ENCODE assay signal across 1 fruit fly cellular context in the genomic region with DNA sequence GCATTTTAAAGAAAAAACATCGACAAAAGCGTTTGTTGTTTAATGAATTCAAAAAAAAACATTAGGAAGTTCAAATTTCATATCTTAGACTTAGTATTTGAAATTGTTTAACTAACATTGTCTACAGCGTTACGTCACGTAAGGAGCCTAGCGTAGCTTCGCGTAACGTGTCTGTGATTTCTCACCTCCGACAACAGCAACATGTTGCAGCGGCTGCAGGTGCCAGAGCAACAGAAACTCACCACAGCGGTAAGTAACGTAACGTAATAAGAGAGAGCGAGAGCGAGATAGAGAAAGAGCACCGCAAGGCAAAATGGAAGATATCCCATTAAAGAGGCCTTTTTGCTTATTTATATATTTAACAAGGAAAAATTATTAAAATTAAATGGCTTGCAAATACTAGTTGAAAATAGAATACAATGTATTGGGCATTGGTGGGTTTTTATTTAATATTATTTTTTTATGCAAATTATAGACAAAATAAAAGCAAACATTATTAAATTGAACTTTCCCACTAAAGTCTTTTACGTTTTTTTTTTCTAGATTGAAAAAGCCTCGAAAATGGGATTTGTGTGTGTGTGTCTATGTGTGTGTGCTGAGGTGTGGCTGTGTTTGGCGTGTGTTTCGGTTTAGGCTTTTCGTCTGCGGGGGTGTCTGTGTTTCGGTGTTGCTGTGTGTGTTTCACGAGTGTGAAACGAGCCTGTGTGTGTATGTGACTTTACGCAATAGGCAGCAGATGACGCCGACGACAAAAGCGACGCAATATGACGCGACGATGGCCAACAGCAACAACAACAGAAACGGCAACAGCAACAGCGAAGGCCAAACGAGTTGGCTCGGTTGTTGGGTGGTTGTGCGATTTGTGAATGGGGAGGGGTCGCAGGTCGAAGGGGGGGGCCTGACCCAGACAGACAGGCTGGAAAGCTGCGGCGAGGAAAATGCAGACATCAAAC.
A peak's percentile ranks its signal among the peaks of the same experiment; 100 is the strongest.
TF ChIP-seq lines count a peak whose summit lies in the region.

No protein-coding gene starts in this region.

TF ChIP-seq in whole organism, embryonic, 481 proteins besides CTCF, POLR2A, EP300 and RAD21 (continued from another document):
- TF ChIP-seq scrt (GFP tag; optimal IDR thresholded peaks at IDR 0.05; lab: Kevin White, UChicago) (peak; percentile 58), CG11723 (GFP tag; optimal IDR thresholded peaks at IDR 0.05; lab: Kevin White, UChicago) (no peak), slou (GFP tag; optimal IDR thresholded peaks at IDR 0.05; lab: Kevin White, UChicago) (no peak), fd102C (GFP tag; optimal IDR thresholded peaks at IDR 0.05; lab: Kevin White, UChicago) (no peak), peb (GFP tag; IDR thresholded peaks at IDR 0.05; lab: Robert Waterston, UW) (no peak), CG13894 (tag; optimal IDR thresholded peaks at IDR 0.05; lab: Kevin White, UChicago) (peak; percentile 31), Sox102F (GFP tag; optimal IDR thresholded peaks at IDR 0.05; lab: Kevin White, UChicago) (peak; percentile 8), CG6272 (GFP tag; IDR thresholded peaks at IDR 0.05; lab: Robert Waterston, UW) (no peak), sqz (GFP tag; optimal IDR thresholded peaks at IDR 0.05; lab: Kevin White, UChicago) (peak; percentile 60), CG3847 (GFP tag; IDR thresholded peaks at IDR 0.05; lab: Robert Waterston, UW) (no peak), CG12659 (GFP tag; optimal IDR thresholded peaks at IDR 0.05; lab: Kevin White, UChicago) (peak; percentile 22), Rx (GFP tag; IDR thresholded peaks at IDR 0.05; lab: Robert Waterston, UW) (no peak), CG31441 (GFP tag; IDR thresholded peaks at IDR 0.05; lab: Robert Waterston, UW) (peak; percentile 22; the same call in 1 of the 2 replicates), wor (GFP tag; IDR thresholded peaks at IDR 0.05; lab: Robert Waterston, UW) (no peak), ken (GFP tag; IDR thresholded peaks at IDR 0.05; lab: Robert Waterston, UW) (no peak), CG4854 (GFP tag; optimal IDR thresholded peaks at IDR 0.05; lab: Kevin White, UChicago) (no peak), prd (optimal IDR thresholded peaks at IDR 0.05; lab: Kevin White, UChicago) (no peak), prd (GFP tag; IDR thresholded peaks at IDR 0.05; lab: Robert Waterston, UW) (no peak), Hey (tag; optimal IDR thresholded peaks at IDR 0.05; lab: Kevin White, UChicago) (peak; percentile 14), sd (tag; optimal IDR thresholded peaks at IDR 0.05; lab: Kevin White, UChicago) (peak; percentile 7), eve (GFP tag; optimal IDR thresholded peaks at IDR 0.05; lab: Kevin White, UChicago) (peak in 1 of 2 experiments; percentile 14), tup (GFP tag; optimal IDR thresholded peaks at IDR 0.05; lab: Kevin White, UChicago) (no peak), trem (tag; optimal IDR thresholded peaks at IDR 0.05; lab: Kevin White, UChicago) (no peak), CG32532 (GFP tag; IDR thresholded peaks at IDR 0.05; lab: Robert Waterston, UW) (peak; percentile 25; the same call in 1 of the 2 replicates), grn (GFP tag; optimal IDR thresholded peaks at IDR 0.05; lab: Kevin White, UChicago) (no peak), salm (tag; optimal IDR thresholded peaks at IDR 0.05; lab: Kevin White, UChicago) (no peak), ato (GFP tag; IDR thresholded peaks at IDR 0.05; lab: Robert Waterston, UW; ENCODE audit: partially characterized antibody) (no peak), ERR (GFP tag; optimal IDR thresholded peaks at IDR 0.05; lab: Kevin White, UChicago) (no peak), usp (GFP tag; optimal IDR thresholded peaks at IDR 0.05; lab: Kevin White, UChicago) (no peak), CG17328 (GFP tag; IDR thresholded peaks at IDR 0.05; lab: Robert Waterston, UW) (no peak), CrebB (tag; optimal IDR thresholded peaks at IDR 0.05; lab: Kevin White, UChicago) (no peak), oc (tag; optimal IDR thresholded peaks at IDR 0.05; lab: Kevin White, UChicago) (peak; percentile 14), Deaf1 (tag; optimal IDR thresholded peaks at IDR 0.05; lab: Kevin White, UChicago) (peak; percentile 85), gsb-n (tag; optimal IDR thresholded peaks at IDR 0.05; lab: Kevin White, UChicago) (peak; percentile 1), cg (GFP tag; optimal IDR thresholded peaks at IDR 0.05; lab: Kevin White, UChicago) (peak; percentile 86), CG10147 (GFP tag; optimal IDR thresholded peaks at IDR 0.05; lab: Kevin White, UChicago) (no peak), CG3726 (GFP tag; IDR thresholded peaks at IDR 0.05; lab: Robert Waterston, UW) (no peak), Sin3A (optimal IDR thresholded peaks at IDR 0.05; lab: Kevin White, UChicago) (no peak), ftz-f1 (GFP tag; optimal IDR thresholded peaks at IDR 0.05; lab: Kevin White, UChicago) (peak; percentile 73), chm (GFP tag; IDR thresholded peaks at IDR 0.05; lab: Robert Waterston, UW) (peak; percentile 38; the same call in 1 of the 2 replicates), Vsx1 (GFP tag; optimal IDR thresholded peaks at IDR 0.05; lab: Kevin White, UChicago) (no peak), Doc3 (GFP tag; IDR thresholded peaks at IDR 0.05; lab: Robert Waterston, UW; ENCODE audit: partially characterized antibody) (no peak), dpn (GFP tag; optimal IDR thresholded peaks at IDR 0.05; lab: Kevin White, UChicago) (no peak), phol (tag; optimal IDR thresholded peaks at IDR 0.05; lab: Kevin White, UChicago) (no peak), Med (GFP tag; lab: Kevin White, UChicago) (peak; percentile 86), mam (GFP tag; optimal IDR thresholded peaks at IDR 0.05; lab: Kevin White, UChicago) (no peak), vfl (GFP tag; optimal IDR thresholded peaks at IDR 0.05; lab: Kevin White, UChicago) (no peak), gem (tag; optimal IDR thresholded peaks at IDR 0.05; lab: Kevin White, UChicago) (peak; percentile 23), Blimp-1 (GFP tag; optimal IDR thresholded peaks at IDR 0.05; lab: Kevin White, UChicago) (peak; percentile 1), Hmx (GFP tag; optimal IDR thresholded peaks at IDR 0.05; lab: Kevin White, UChicago) (no peak), tio (GFP tag; optimal IDR thresholded peaks at IDR 0.05; lab: Kevin White, UChicago) (no peak), lilli (GFP tag; optimal IDR thresholded peaks at IDR 0.05; lab: Kevin White, UChicago) (peak; percentile 6), Hr39 (optimal IDR thresholded peaks at IDR 0.05; lab: Kevin White, UChicago) (no peak), inv (GFP tag; IDR thresholded peaks at IDR 0.05; lab: Robert Waterston, UW; ENCODE audit: partially characterized antibody) (no peak), CG13624 (GFP tag; optimal IDR thresholded peaks at IDR 0.05; lab: Kevin White, UChicago) (no peak), mld (GFP tag; IDR thresholded peaks at IDR 0.05; lab: Robert Waterston, UW; ENCODE audit: partially characterized antibody) (no peak), crol (GFP tag; IDR thresholded peaks at IDR 0.05; lab: Robert Waterston, UW) (peak; percentile 81), unc-4 (GFP tag; IDR thresholded peaks at IDR 0.05; lab: Robert Waterston, UW; ENCODE audit: partially characterized antibody) (no peak), gcm2 (GFP tag; optimal IDR thresholded peaks at IDR 0.05; lab: Kevin White, UChicago) (no peak), psq (GFP tag; optimal IDR thresholded peaks at IDR 0.05; lab: Kevin White, UChicago) (no peak), Trl (optimal IDR thresholded peaks at IDR 0.05; lab: Kevin White, UChicago) (peak; percentile 38 to 55), Trl (GFP tag; optimal IDR thresholded peaks at IDR 0.05; lab: Kevin White, UChicago) (no peak), CG9437 (GFP tag; optimal IDR thresholded peaks at IDR 0.05; lab: Kevin White, UChicago) (peak; percentile 99), nmo (GFP tag; optimal IDR thresholded peaks at IDR 0.05; lab: Kevin White, UChicago) (no peak), repo (GFP tag; optimal IDR thresholded peaks at IDR 0.05; lab: Kevin White, UChicago) (no peak), BEAF-32 (GFP tag; optimal IDR thresholded peaks at IDR 0.05; lab: Kevin White, UChicago) (no peak), Rfx (GFP tag; IDR thresholded peaks at IDR 0.05; lab: Robert Waterston, UW) (0 out of 2 replicates have a peak, but pooled peaks have one; percentile 9), CG12769 (tag; optimal IDR thresholded peaks at IDR 0.05; lab: Kevin White, UChicago) (peak; percentile 49), ci (GFP tag; IDR thresholded peaks at IDR 0.05; lab: Robert Waterston, UW) (0 out of 3 replicates have a peak, but pooled peaks have one; percentile 11), vnd (GFP tag; IDR thresholded peaks at IDR 0.05; lab: Robert Waterston, UW; ENCODE audit: partially characterized antibody) (no peak), CHES-1-like (GFP tag; optimal IDR thresholded peaks at IDR 0.05; lab: Kevin White, UChicago) (no peak), kah (GFP tag; optimal IDR thresholded peaks at IDR 0.05; lab: Kevin White, UChicago) (peak; percentile 39), Bgb (GFP tag; IDR thresholded peaks at IDR 0.05; lab: Robert Waterston, UW; ENCODE audit: partially characterized antibody) (peak; percentile 19; the same call in 1 of the 2 replicates), CG5180 (GFP tag; optimal IDR thresholded peaks at IDR 0.05; lab: Kevin White, UChicago) (peak; percentile 11), pros (GFP tag; optimal IDR thresholded peaks at IDR 0.05; lab: Kevin White, UChicago) (no peak), CG12299 (tag; optimal IDR thresholded peaks at IDR 0.05; lab: Kevin White, UChicago) (no peak), sima (GFP tag; optimal IDR thresholded peaks at IDR 0.05; lab: Kevin White, UChicago) (no peak), chif (GFP tag; optimal IDR thresholded peaks at IDR 0.05; lab: Kevin White, UChicago) (no peak), CG1603 (tag; optimal IDR thresholded peaks at IDR 0.05; lab: Kevin White, UChicago) (no peak), abd-A (tag; optimal IDR thresholded peaks at IDR 0.05; lab: Kevin White, UChicago) (peak; percentile 62), ase (GFP tag; IDR thresholded peaks at IDR 0.05; lab: Robert Waterston, UW) (no peak), Dek (tag; optimal IDR thresholded peaks at IDR 0.05; lab: Kevin White, UChicago) (no peak), CG9876 (GFP tag; optimal IDR thresholded peaks at IDR 0.05; lab: Kevin White, UChicago) (no peak), CG12219 (GFP tag; optimal IDR thresholded peaks at IDR 0.05; lab: Kevin White, UChicago) (no peak), Mad (GFP tag; optimal IDR thresholded peaks at IDR 0.05; lab: Kevin White, UChicago) (no peak), Nf-YA (GFP tag; IDR thresholded peaks at IDR 0.05; lab: Robert Waterston, UW) (no peak), klu (GFP tag; IDR thresholded peaks at IDR 0.05; lab: Robert Waterston, UW) (no peak), twi (tag; optimal IDR thresholded peaks at IDR 0.05; lab: Kevin White, UChicago) (no peak), Adf1 (GFP tag; IDR thresholded peaks at IDR 0.05; lab: Robert Waterston, UW) (peak; percentile 52), Elba2 (GFP tag; optimal IDR thresholded peaks at IDR 0.05; lab: Kevin White, UChicago) (no peak), mirr (GFP tag; optimal IDR thresholded peaks at IDR 0.05; lab: Kevin White, UChicago) (peak; percentile 36), HHEX (GFP tag; optimal IDR thresholded peaks at IDR 0.05; lab: Kevin White, UChicago) (no peak), Fer1 (GFP tag; optimal IDR thresholded peaks at IDR 0.05; lab: Kevin White, UChicago) (peak; percentile 43), CG8290 (GFP tag; optimal IDR thresholded peaks at IDR 0.05; lab: Kevin White, UChicago) (no peak), CG8290 (tag; optimal IDR thresholded peaks at IDR 0.05; lab: Kevin White, UChicago) (peak in 1 of 2 experiments; percentile 44), CG12942 (GFP tag; optimal IDR thresholded peaks at IDR 0.05; lab: Kevin White, UChicago) (no peak), Ada2b (GFP tag; IDR thresholded peaks at IDR 0.05; lab: Robert Waterston, UW) (no peak), CG4730 (GFP tag; IDR thresholded peaks at IDR 0.05; lab: Robert Waterston, UW) (no peak), pita (GFP tag; optimal IDR thresholded peaks at IDR 0.05; lab: Kevin White, UChicago) (no peak), fru (optimal IDR thresholded peaks at IDR 0.05; lab: Kevin White, UChicago) (no peak), HmgD (GFP tag; optimal IDR thresholded peaks at IDR 0.05; lab: Kevin White, UChicago) (peak; percentile 4), Drgx (GFP tag; IDR thresholded peaks at IDR 0.05; lab: Robert Waterston, UW) (0 out of 2 replicates have a peak, but pooled peaks have one; percentile 8), Hsf (GFP tag; optimal IDR thresholded peaks at IDR 0.05; lab: Kevin White, UChicago) (no peak), CG9797 (GFP tag; optimal IDR thresholded peaks at IDR 0.05; lab: Kevin White, UChicago) (no peak), odd (GFP tag; optimal IDR thresholded peaks at IDR 0.05; lab: Kevin White, UChicago) (no peak), sens (GFP tag; lab: Kevin White, UChicago) (peak; percentile 65), Dbx (GFP tag; IDR thresholded peaks at IDR 0.05; lab: Robert Waterston, UW) (no peak), sens-2 (GFP tag; IDR thresholded peaks at IDR 0.05; lab: Robert Waterston, UW) (no peak), Pdp1 (GFP tag; optimal IDR thresholded peaks at IDR 0.05; lab: Kevin White, UChicago) (peak in 1 of 2 experiments; percentile 95), Hr78 (GFP tag; optimal IDR thresholded peaks at IDR 0.05; lab: Kevin White, UChicago) (peak in 1 of 2 experiments; percentile 65), hb (GFP tag; IDR thresholded peaks at IDR 0.05; lab: Robert Waterston, UW; ENCODE audit: partially characterized antibody) (no peak), Oli (tag; optimal IDR thresholded peaks at IDR 0.05; lab: Kevin White, UChicago) (no peak), CG7357 (GFP tag; IDR thresholded peaks at IDR 0.05; lab: Robert Waterston, UW) (no peak), sna (GFP tag; IDR thresholded peaks at IDR 0.05; lab: Robert Waterston, UW; ENCODE audit: partially characterized antibody) (no peak), sr (GFP tag; IDR thresholded peaks at IDR 0.05; lab: Robert Waterston, UW) (peak; percentile 92), CG7745 (tag; optimal IDR thresholded peaks at IDR 0.05; lab: Kevin White, UChicago) (no peak), Atf3 (GFP tag; optimal IDR thresholded peaks at IDR 0.05; lab: Kevin White, UChicago) (no peak), Atf6 (GFP tag; IDR thresholded peaks at IDR 0.05; lab: Robert Waterston, UW) (0 out of 2 replicates have a peak, but pooled peaks have one; percentile 16)
